Worm (Caenorhabditis elegans) whole organism, L2 larva: ENCODE results near the gene srh-34.

Experiments used
- ama-1 ChIP-seq: fragments of 150-350 bp; optimal IDR thresholded peaks from 2 replicates; lab custom pipeline; 2018; ENCODE audit warnings: inconsistent platforms
- egl-27 ChIP-seq: sonication (generic microtip); optimal IDR thresholded peaks from 3 replicates; lab custom pipeline; 2017; ENCODE audit warnings: missing biosample characterization, missing genetic modification reagents, missing genetic modification characterization
- elt-3 ChIP-seq: sonication (generic microtip); optimal IDR thresholded peaks from 2 replicates; lab custom pipeline; 2017; ENCODE audit warnings: missing biosample characterization, missing genetic modification characterization
- nhr-25 ChIP-seq: fragments of 150-350 bp; sonication (generic microtip); optimal IDR thresholded peaks from 3 replicates; lab custom pipeline; 2014; ENCODE audit warnings: missing biosample characterization, missing genetic modification characterization
- nhr-77 ChIP-seq: fragments of 150-350 bp; optimal IDR thresholded peaks from 2 replicates; lab custom pipeline; 2014; ENCODE audit warnings: missing biosample characterization, missing genetic modification characterization
- unc-62 ChIP-seq: fragments of 150-350 bp; optimal IDR thresholded peaks from 2 replicates; lab custom pipeline; 2014; ENCODE audit warnings: missing biosample characterization, missing genetic modification reagents, missing genetic modification characterization
- ztf-11 ChIP-seq: sonication (generic microtip); optimal IDR thresholded peaks from 2 replicates; lab custom pipeline; 2017; ENCODE audit warnings: missing biosample characterization, missing genetic modification characterization

DNA sequence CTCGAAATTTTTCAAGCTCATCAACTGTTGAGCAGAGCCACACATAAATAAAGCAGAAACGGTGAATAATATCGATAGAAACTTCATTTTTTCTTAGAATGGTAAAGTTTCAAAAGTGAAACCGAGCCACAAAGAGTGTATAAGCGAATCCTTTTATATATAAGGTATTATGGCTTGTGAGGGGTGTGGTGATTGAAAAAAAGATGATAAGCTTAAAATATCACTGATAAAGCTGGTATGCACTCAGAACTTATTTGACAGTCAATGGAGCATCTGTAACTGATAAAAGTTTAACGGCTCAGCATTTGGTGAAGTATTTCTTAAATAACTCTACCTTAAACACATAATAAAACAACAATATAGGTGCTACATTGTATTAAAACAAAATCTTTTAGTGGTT lies 31.8 kb downstream of the srh-34 start, which contains the start of gene dod-19:
- TF ChIP-seq nhr-25 (tag; lab: Kevin White, UChicago) = no peak
- no peak for TF ChIP-seq egl-27 (tag; lab: Kevin White, UChicago)
- TF ChIP-seq unc-62 (GFP tag; lab: Kevin White, UChicago) = no peak
- no peak for TF ChIP-seq nhr-77
- TF ChIP-seq elt-3 (tag; lab: Kevin White, UChicago) = no peak
- no peak for TF ChIP-seq ama-1 (lab: Kevin White, UChicago)
- no peak for TF ChIP-seq ztf-11 (tag; lab: Kevin White, UChicago)
